Fruit fly (Drosophila melanogaster) whole organism, embryonic: ENCODE measurements around the gene alpha-Spec.

Experiments used
- Bdp1 ChIP-seq: fragments of 200-800 bp; sonication (Bioruptor generic); optimal IDR thresholded peaks from 3 replicates; lab custom pipeline; 2016; ENCODE audit warnings: missing biosample characterization, missing genetic modification characterization
- BtbVII ChIP-seq: fragments of 200-800 bp; sonication (Bioruptor generic); optimal IDR thresholded peaks from 3 replicates; lab custom pipeline; 2017; ENCODE audit warnings: missing biosample characterization, mild to moderate bottlenecking, missing genetic modification characterization
- CG12071 ChIP-seq: fragments of 200-800 bp; sonication (Bioruptor generic); optimal IDR thresholded peaks from 3 replicates; lab custom pipeline; 2018; ENCODE audit warnings: missing biosample characterization, mild to moderate bottlenecking, missing genetic modification characterization
- CG1233 ChIP-seq: fragments of 200-800 bp; sonication (Bioruptor generic); optimal IDR thresholded peaks from 4 replicates; lab custom pipeline; 2018; ENCODE audit warnings: missing biosample characterization, mild to moderate bottlenecking, missing genetic modification characterization
- CG12942 ChIP-seq: fragments of 200-800 bp; sonication (Bioruptor generic); optimal IDR thresholded peaks from 3 replicates; lab custom pipeline; 2016; ENCODE audit warnings: missing biosample characterization, missing genetic modification characterization
- CG16863 ChIP-seq: fragments of 200-800 bp; sonication (Bioruptor generic); optimal IDR thresholded peaks from 3 replicates; lab custom pipeline; 2016; ENCODE audit warnings: missing biosample characterization, missing genetic modification characterization
- CG18262 ChIP-seq: fragments of 200-800 bp; optimal IDR thresholded peaks from 3 replicates; lab custom pipeline; 2019; ENCODE audit warnings: missing biosample characterization, mild to moderate bottlenecking, missing genetic modification characterization, moderate library complexity
- CG18476 ChIP-seq: fragments of 200-800 bp; sonication (Bioruptor generic); optimal IDR thresholded peaks from 2 replicates; lab custom pipeline; 2016; ENCODE audit warnings: missing biosample characterization, mild to moderate bottlenecking, missing genetic modification characterization
- CG18619 ChIP-seq: fragments of 200-800 bp; sonication (Bioruptor generic); optimal IDR thresholded peaks from 3 replicates; lab custom pipeline; 2017; ENCODE audit warnings: missing biosample characterization, mild to moderate bottlenecking, missing genetic modification characterization
- CG2199 ChIP-seq: fragments of 200-800 bp; sonication (Bioruptor generic); IDR thresholded peaks from 3 replicates; pipeline ENCODE4 v1.3.6; 2022; ENCODE audit warnings: missing biosample characterization, missing genetic modification characterization
- CG2678 ChIP-seq: fragments of 200-800 bp; sonication (Bioruptor generic); optimal IDR thresholded peaks from 3 replicates; lab custom pipeline; 2019; ENCODE audit warnings: missing biosample characterization, mild to moderate bottlenecking, missing genetic modification characterization, moderate library complexity
- CG34376 ChIP-seq: fragments of 200-800 bp; sonication (Bioruptor generic); optimal IDR thresholded peaks from 2 replicates; lab custom pipeline; 2018; ENCODE audit warnings: missing biosample characterization, mild to moderate bottlenecking, missing genetic modification characterization
- CG6689 ChIP-seq: fragments of 200-800 bp; sonication (Bioruptor generic); IDR thresholded peaks from 2 replicates; pipeline ENCODE4 v1.3.6; 2022; ENCODE audit warnings: missing biosample characterization, missing genetic modification characterization
- CG7963 ChIP-seq: fragments of 200-800 bp; sonication (Bioruptor generic); IDR thresholded peaks from 3 replicates; pipeline ENCODE4 v1.3.6; 2022; ENCODE audit warnings: missing biosample characterization, missing genetic modification characterization; ENCODE audit not compliant: partially characterized antibody
- CG8290 ChIP-seq, 3 experiments: fragments of 200-800 bp; sonication (Bioruptor generic); optimal IDR thresholded peaks; 2 replicates each; lab custom pipeline; 2016 to 2019; ENCODE audit warnings: missing biosample characterization in 3 of 3, missing genetic modification characterization in 3 of 3, mild to moderate bottlenecking in 2 of 3, moderate library complexity in 1 of 3
- CG9609 ChIP-seq: fragments of 200-800 bp; sonication (Bioruptor generic); optimal IDR thresholded peaks from 3 replicates; lab custom pipeline; 2016; ENCODE audit warnings: missing biosample characterization, missing genetic modification characterization
- D19A ChIP-seq: fragments of 200-800 bp; optimal IDR thresholded peaks from 3 replicates; lab custom pipeline; 2019; ENCODE audit warnings: missing biosample characterization, mild to moderate bottlenecking, missing genetic modification characterization, moderate library complexity
- Dip3 ChIP-seq: fragments of 200-800 bp; sonication (Bioruptor generic); optimal IDR thresholded peaks from 3 replicates; lab custom pipeline; 2016; ENCODE audit warnings: missing biosample characterization, missing genetic modification characterization
- ERR ChIP-seq: fragments of 200-800 bp; sonication (Bioruptor generic); optimal IDR thresholded peaks from 2 replicates; lab custom pipeline; 2016; ENCODE audit warnings: missing biosample characterization, missing genetic modification characterization
- Ets97D ChIP-seq: fragments of 200-800 bp; sonication (Bioruptor generic); optimal IDR thresholded peaks from 3 replicates; lab custom pipeline; 2016; ENCODE audit warnings: missing biosample characterization, missing genetic modification characterization
- GATAe ChIP-seq: fragments of 200-800 bp; sonication (Bioruptor generic); conservative IDR thresholded peaks from 2 replicates; pipeline ENCODE4 v1.3.6; 2022; ENCODE audit warnings: missing biosample characterization, missing genetic modification characterization
- Gsc ChIP-seq: fragments of 200-800 bp; sonication (Bioruptor generic); IDR thresholded peaks from 2 replicates; pipeline ENCODE4 v1.3.6; 2022; ENCODE audit warnings: missing biosample characterization, missing genetic modification characterization
- Hmr ChIP-seq: fragments of 200-800 bp; sonication (Bioruptor generic); optimal IDR thresholded peaks from 3 replicates; lab custom pipeline; 2017; ENCODE audit warnings: mild to moderate bottlenecking, missing biosample characterization, missing genetic modification reagents, missing genetic modification characterization
- Hmx ChIP-seq: fragments of 200-800 bp; sonication (Bioruptor generic); optimal IDR thresholded peaks from 2 replicates; lab custom pipeline; 2016; ENCODE audit warnings: missing biosample characterization, missing genetic modification characterization
- Hr3 ChIP-seq: fragments of 200-800 bp; sonication (Bioruptor generic); optimal IDR thresholded peaks from 3 replicates; lab custom pipeline; 2016; ENCODE audit warnings: missing biosample characterization, missing genetic modification characterization
- Meics ChIP-seq: fragments of 200-800 bp; sonication (Bioruptor generic); optimal IDR thresholded peaks from 2 replicates; lab custom pipeline; 2017; ENCODE audit warnings: missing biosample characterization, mild to moderate bottlenecking, missing genetic modification characterization
- Mes4 ChIP-seq: fragments of 200-800 bp; sonication (Bioruptor generic); optimal IDR thresholded peaks from 2 replicates; lab custom pipeline; 2016; ENCODE audit warnings: missing biosample characterization, missing genetic modification characterization
- NfI ChIP-seq: fragments of 200-800 bp; sonication (Bioruptor generic); optimal IDR thresholded peaks from 3 replicates; lab custom pipeline; 2018; ENCODE audit warnings: missing biosample characterization, mild to moderate bottlenecking, missing genetic modification characterization, moderate library complexity
- Oli ChIP-seq: fragments of 200-800 bp; sonication (Bioruptor generic); optimal IDR thresholded peaks from 2 replicates; lab custom pipeline; 2018; ENCODE audit warnings: missing biosample characterization, mild to moderate bottlenecking, missing genetic modification characterization, moderate library complexity
- Spps ChIP-seq: fragments of 200-800 bp; sonication (Bioruptor generic); optimal IDR thresholded peaks from 2 replicates; lab custom pipeline; 2018; ENCODE audit warnings: missing biosample characterization, mild to moderate bottlenecking, missing genetic modification characterization
- bsh ChIP-seq, 2 experiments: fragments of 200-800 bp; sonication (Bioruptor generic); optimal IDR thresholded peaks; 2 replicates each; lab custom pipeline; 2017 to 2018; ENCODE audit warnings: mild to moderate bottlenecking in 2 of 2, missing biosample characterization in 2 of 2, missing genetic modification characterization in 2 of 2, moderate library complexity in 1 of 2
- dan ChIP-seq: fragments of 200-800 bp; sonication (Bioruptor generic); IDR thresholded peaks from 2 replicates; pipeline ENCODE4 v1.3.6; 2022; ENCODE audit warnings: missing biosample characterization, missing genetic modification characterization
- exex ChIP-seq: fragments of 200-800 bp; sonication (Bioruptor generic); optimal IDR thresholded peaks from 4 replicates; lab custom pipeline; 2018; ENCODE audit warnings: missing biosample characterization, mild to moderate bottlenecking, missing genetic modification characterization, moderate library complexity
- eyg ChIP-seq: fragments of 200-800 bp; sonication (Bioruptor generic); optimal IDR thresholded peaks from 3 replicates; lab custom pipeline; 2016; ENCODE audit warnings: missing biosample characterization, missing genetic modification characterization
- fu2 ChIP-seq: fragments of 200-800 bp; sonication (Bioruptor generic); optimal IDR thresholded peaks from 2 replicates; lab custom pipeline; 2016; ENCODE audit warnings: missing biosample characterization, missing genetic modification characterization
- grn ChIP-seq: fragments of 200-800 bp; sonication (Bioruptor generic); optimal IDR thresholded peaks from 3 replicates; lab custom pipeline; 2017; ENCODE audit warnings: missing biosample characterization, missing genetic modification characterization
- kay ChIP-seq: fragments of 200-800 bp; sonication (Bioruptor generic); optimal IDR thresholded peaks from 2 replicates; lab custom pipeline; 2016; ENCODE audit warnings: missing biosample characterization, missing genetic modification characterization
- lab ChIP-seq: fragments of 200-800 bp; sonication (Bioruptor generic); optimal IDR thresholded peaks from 3 replicates; lab custom pipeline; 2017; ENCODE audit warnings: missing biosample characterization, missing genetic modification characterization, mild to moderate bottlenecking, moderate library complexity, missing genetic modification reagents
- lola ChIP-seq, 3 experiments: fragments of >200 bp in 2 of 3; fragments of 200-800 bp in 1 of 3; sonication (Bioruptor generic) in 1 of 3; optimal IDR thresholded peaks; 2 replicates each; lab custom pipeline; 2017 to 2019; ENCODE audit warnings: missing biosample characterization in 3 of 3, missing genetic modification characterization in 3 of 3, mild to moderate bottlenecking in 1 of 3, moderate library complexity in 1 of 3
- mirr ChIP-seq: fragments of 200-800 bp; sonication (Bioruptor generic); optimal IDR thresholded peaks from 3 replicates; lab custom pipeline; 2018; ENCODE audit warnings: missing biosample characterization, mild to moderate bottlenecking, missing genetic modification characterization
- odd ChIP-seq: fragments of 200-800 bp; sonication (Bioruptor generic); optimal IDR thresholded peaks from 2 replicates; lab custom pipeline; 2017; ENCODE audit warnings: missing biosample characterization, mild to moderate bottlenecking, missing genetic modification characterization
- pan ChIP-seq, 4 experiments: fragments of >200 bp in 3 of 4; fragments of 200-800 bp in 1 of 4; sonication (Bioruptor generic) in 1 of 4; optimal IDR thresholded peaks in 3 of 4; IDR thresholded peaks in 1 of 4; 2 replicates each; pipeline versions ENCODE4 v1.3.6 to Lab custom; 2017 to 2022; ENCODE audit warnings: missing biosample characterization in 2 of 4, missing genetic modification characterization in 2 of 4, mixed read lengths in 1 of 4
- pita ChIP-seq: fragments of 200-800 bp; sonication (Bioruptor generic); optimal IDR thresholded peaks from 2 replicates; lab custom pipeline; 2017; ENCODE audit warnings: missing biosample characterization, mild to moderate bottlenecking, missing genetic modification characterization
- sd ChIP-seq: fragments of 200-800 bp; sonication (Bioruptor generic); optimal IDR thresholded peaks from 3 replicates; lab custom pipeline; 2018; ENCODE audit warnings: missing biosample characterization, mild to moderate bottlenecking, missing genetic modification characterization, moderate library complexity
- sisA ChIP-seq: fragments of 200-800 bp; sonication (Bioruptor generic); IDR thresholded peaks from 2 replicates; pipeline ENCODE4 v1.3.6; 2022; ENCODE audit warnings: missing biosample characterization, missing genetic modification characterization
- slp2 ChIP-seq: fragments of 200-800 bp; sonication (Bioruptor generic); optimal IDR thresholded peaks from 2 replicates; lab custom pipeline; 2016; ENCODE audit warnings: missing biosample characterization, missing genetic modification characterization
- so ChIP-seq: fragments of 200-800 bp; sonication (Bioruptor generic); IDR thresholded peaks from 3 replicates; pipeline ENCODE4 v1.3.6; 2022; ENCODE audit warnings: missing biosample characterization, missing genetic modification characterization
- sug ChIP-seq: fragments of 200-800 bp; optimal IDR thresholded peaks from 2 replicates; lab custom pipeline; 2019; ENCODE audit warnings: missing biosample characterization, mild to moderate bottlenecking, missing genetic modification characterization, moderate library complexity
- tio ChIP-seq: fragments of 200-800 bp; sonication (Bioruptor generic); optimal IDR thresholded peaks from 2 replicates; lab custom pipeline; 2017; ENCODE audit warnings: missing biosample characterization, missing genetic modification characterization, inconsistent platforms
- zfh1 ChIP-seq: fragments of 200-800 bp; sonication (Bioruptor generic); IDR thresholded peaks from 3 replicates; pipeline ENCODE4 v1.3.6; 2022; ENCODE audit warnings: missing biosample characterization, missing genetic modification characterization

alpha-Spec gene

DNA sequence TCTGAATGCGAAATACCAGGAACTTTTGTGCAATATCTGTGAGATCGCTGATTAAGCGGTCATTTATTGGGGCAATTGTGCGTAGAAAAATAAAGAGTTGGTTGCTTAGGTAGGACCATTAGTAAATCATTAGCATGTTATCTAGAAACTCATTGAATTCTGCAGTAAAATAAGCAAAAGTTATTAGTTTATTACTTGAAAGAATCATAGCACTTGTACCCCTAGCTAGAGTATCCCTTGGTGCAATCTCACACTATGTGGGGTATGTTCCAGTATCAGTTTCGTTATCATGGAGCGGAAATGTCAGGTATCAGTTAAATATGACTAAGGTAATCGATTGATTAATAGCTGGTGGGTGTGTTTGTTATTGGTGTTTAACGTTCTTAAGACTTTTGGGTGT is 49.7 kb downstream of the alpha-Spec start:
- TF ChIP-seq mirr (GFP tag; lab: Kevin White, UChicago) (peak; percentile 34), CG18262 (tag; lab: Kevin White, UChicago) (no peak), CG7963 (GFP tag; lab: Robert Waterston, UW) (no peak), lola (GFP tag; optimal IDR thresholded peaks at IDR 0.05; lab: Kevin White, UChicago) (no peak), grn (GFP tag; lab: Kevin White, UChicago) (peak; percentile 81), Ets97D (no peak), pita (GFP tag; lab: Kevin White, UChicago) (no peak), slp2 (GFP tag; lab: Kevin White, UChicago) (no peak), CG12071 (GFP tag; lab: Kevin White, UChicago) (no peak), odd (GFP tag; lab: Kevin White, UChicago) (no peak), D19A (tag; lab: Kevin White, UChicago) (peak; percentile 63), bsh (GFP tag; optimal IDR thresholded peaks at IDR 0.05; lab: Kevin White, UChicago) (no peak), fu2 (GFP tag; lab: Kevin White, UChicago) (no peak), Meics (no peak), NfI (GFP tag; lab: Kevin White, UChicago) (no peak), lab (peak; percentile 58), exex (tag; lab: Kevin White, UChicago) (peak; percentile 89), CG2678 (tag; lab: Kevin White, UChicago) (peak; percentile 26), Bdp1 (no peak), sd (tag; lab: Kevin White, UChicago) (peak; percentile 21), CG6689 (GFP tag; lab: Robert Waterston, UW) (no peak), GATAe (peak; percentile 46; the same call in 1 of the 2 replicates), CG34376 (GFP tag; lab: Kevin White, UChicago) (peak; percentile 42), Hmr (peak; percentile 12), CG2199 (GFP tag; lab: Robert Waterston, UW) (no peak), sug (tag; lab: Kevin White, UChicago) (peak; percentile 98)

DNA sequence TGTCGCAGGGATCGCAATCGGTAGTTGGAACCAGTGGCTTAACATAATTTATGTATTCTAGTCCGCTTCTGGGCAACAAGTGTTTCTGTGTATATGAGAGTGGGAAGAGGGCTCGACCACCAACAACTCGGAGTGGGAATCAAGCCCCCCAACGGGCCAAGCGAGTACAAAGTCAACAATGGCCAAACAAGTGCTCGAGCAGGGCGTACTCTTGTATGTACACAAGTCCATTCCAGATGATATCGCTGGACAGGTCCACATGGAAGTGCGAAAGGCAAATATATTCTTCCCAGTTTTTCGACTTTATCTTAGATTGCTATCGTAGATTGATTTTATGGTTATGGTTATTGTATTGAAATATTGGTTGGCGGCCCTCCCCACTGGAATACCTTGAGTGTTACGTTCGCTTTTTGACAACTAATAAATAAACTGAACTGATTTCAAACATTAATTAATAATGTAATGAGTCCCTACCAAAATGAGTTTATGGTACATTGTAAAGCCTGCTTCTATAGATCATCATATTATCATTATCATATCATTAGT is 52.5 kb downstream of the alpha-Spec start:
- TF ChIP-seq CG18619 (GFP tag; lab: Kevin White, UChicago) = no peak
- no peak for TF ChIP-seq kay (GFP tag; lab: Kevin White, UChicago)
- TF ChIP-seq tio = peak; percentile 16
- no peak for TF ChIP-seq pan (optimal IDR thresholded peaks at IDR 0.05; lab: Kevin White, UChicago)
- TF ChIP-seq pan (GFP tag; optimal IDR thresholded peaks at IDR 0.05 in 1 of 2, IDR thresholded peaks at IDR 0.05 in 1 of 2) = peak in 1 of 2 experiments; percentile 11
- TF ChIP-seq so (GFP tag; lab: Robert Waterston, UW) = no peak
- no peak for TF ChIP-seq CG9609
- no peak for TF ChIP-seq CG8290 (GFP tag; optimal IDR thresholded peaks at IDR 0.05; lab: Kevin White, UChicago)
- TF ChIP-seq CG8290 (tag; optimal IDR thresholded peaks at IDR 0.05; lab: Kevin White, UChicago) = peak; percentile 20 to 22
- TF ChIP-seq sisA = no peak
- no peak for TF ChIP-seq dan (GFP tag; lab: Robert Waterston, UW)
- no peak for TF ChIP-seq Mes4 (GFP tag; lab: Kevin White, UChicago)
- no peak for TF ChIP-seq CG12942 (GFP tag; lab: Kevin White, UChicago)
- no peak for TF ChIP-seq Oli (tag; lab: Kevin White, UChicago)
- peak; percentile 62 for TF ChIP-seq lab
- no peak for TF ChIP-seq Gsc
- peak; percentile 40 for TF ChIP-seq BtbVII
- no peak for TF ChIP-seq Hmx (GFP tag; lab: Kevin White, UChicago)
- TF ChIP-seq ERR = no peak
- TF ChIP-seq Dip3 = no peak
- TF ChIP-seq eyg = no peak
- no peak for TF ChIP-seq Hr3 (GFP tag; lab: Kevin White, UChicago)
- TF ChIP-seq Spps = no peak
- TF ChIP-seq zfh1 (GFP tag; lab: Robert Waterston, UW) = no peak; the same call in 2 of the 3 replicates
- TF ChIP-seq CG18476 (GFP tag; lab: Kevin White, UChicago) = no peak
- TF ChIP-seq CG16863 (GFP tag; lab: Kevin White, UChicago) = no peak
- no peak for TF ChIP-seq CG1233 (GFP tag; lab: Kevin White, UChicago)
